Worm (Caenorhabditis elegans): ENCODE measurements around the gene T16G12.9.

- TF ChIP-seq ets-7 (tag; optimal IDR thresholded peaks at IDR 0.05) (no peak), ama-1 (optimal IDR thresholded peaks at IDR 0.05) (no peak), hmbx-1 (tag; optimal IDR thresholded peaks at IDR 0.05) (no peak), flt-1 (GFP tag; IDR thresholded peaks at IDR 0.05) (no peak), aly-1 (tag; optimal IDR thresholded peaks at IDR 0.05) (no peak), pes-1 (GFP tag; IDR thresholded peaks at IDR 0.05) (no peak)
Observed at ce11 chrIII:10078784-10079183, 733 bp upstream of the T16G12.9 start.

All from whole organism, early embryonic.